Worm (Caenorhabditis elegans): ENCODE results near the gene T03F6.4.

DNA sequence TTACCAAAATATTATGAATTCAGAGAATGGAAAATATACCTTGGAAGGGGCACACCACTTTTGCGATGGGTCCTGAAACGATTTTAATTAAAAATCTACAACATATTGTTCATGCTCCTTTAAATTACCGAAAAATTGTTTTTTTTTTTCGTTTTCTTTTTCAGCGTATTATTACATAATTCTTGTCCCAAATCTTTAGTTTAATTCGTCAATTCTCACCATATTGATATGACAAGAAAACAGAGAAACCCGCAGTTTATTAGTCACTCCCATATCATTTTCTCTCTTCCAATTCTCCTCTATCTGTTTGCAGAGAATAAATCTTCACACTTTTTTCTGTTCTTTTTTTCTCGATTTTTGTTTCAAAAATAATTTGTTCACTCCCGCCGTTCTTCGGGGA, 9.3 kb downstream of the T03F6.4 start, which contains the start of gene F11F1.1:
- no peak for TF ChIP-seq W03F9.2 (tag; optimal IDR thresholded peaks at IDR 0.05)
- TF ChIP-seq him-1 (tag; optimal IDR thresholded peaks at IDR 0.05): no peak
- TF ChIP-seq dao-5 (tag; optimal IDR thresholded peaks at IDR 0.05): no peak
